Fruit fly (Drosophila melanogaster) whole organism: ENCODE data around the gene CG10345.

Source experiments
- CG8478 ChIP-seq: fragments of >200 bp; optimal IDR thresholded peaks from 2 replicates; lab custom pipeline; 2018; ENCODE audit warnings: inconsistent platforms
- Dll ChIP-seq: fragments of >200 bp; optimal IDR thresholded peaks from 2 replicates; lab custom pipeline; 2017
- EcR ChIP-seq, 2 experiments: fragments of >200 bp; optimal IDR thresholded peaks; 2 replicates each; lab custom pipeline; 2017; ENCODE audit warnings: missing biosample characterization in 2 of 2, missing genetic modification characterization in 2 of 2, missing genetic modification reagents in 2 of 2
- pan ChIP-seq: fragments of >200 bp; optimal IDR thresholded peaks from 2 replicates; lab custom pipeline; 2017
- psq ChIP-seq: fragments of >200 bp; optimal IDR thresholded peaks from 2 replicates; lab custom pipeline; 2017

DNA sequence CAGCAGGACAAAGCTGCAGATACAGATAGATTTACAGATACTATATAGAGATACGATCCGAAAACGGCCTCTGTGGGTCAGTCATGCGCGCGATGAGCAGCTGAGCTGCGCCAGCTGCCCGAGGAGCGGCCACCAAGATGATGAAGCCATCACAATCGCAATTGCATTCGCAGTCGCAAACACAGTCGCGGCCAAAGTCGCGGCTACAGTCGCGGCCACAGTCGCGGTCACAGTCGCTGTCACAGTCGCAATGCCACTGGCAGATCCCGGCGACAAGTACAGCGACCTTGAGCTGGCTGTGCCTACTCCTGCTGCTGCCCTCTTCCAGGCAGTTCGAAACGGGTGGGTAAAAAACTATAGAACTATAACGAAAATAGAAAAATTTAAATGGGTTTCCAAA lies 9.7 kb downstream of the CG10345 start:
- TF ChIP-seq psq (lab: Kevin White, UChicago) = no peak
- TF ChIP-seq CG8478 (lab: Kevin White, UChicago) = no peak
- no peak for TF ChIP-seq pan (lab: Kevin White, UChicago)
- no peak for TF ChIP-seq Dll (lab: Kevin White, UChicago)
- TF ChIP-seq EcR (GFP tag; optimal IDR thresholded peaks at IDR 0.05; lab: Kevin White, UChicago) = no peak
